Worm (Caenorhabditis elegans) whole organism, mixed stage, embryonic: ENCODE data around the gene hot-6.

Experiments
- bed-3 ChIP-seq: fragments of 200-800 bp; sonication (Bioruptor generic); optimal IDR thresholded peaks from 3 replicates; lab custom pipeline; 2018; ENCODE audit warnings: mild to moderate bottlenecking, missing genetic modification characterization, moderate library complexity, missing compliant biosample characterization
- ceh-39 ChIP-seq: fragments of 150-350 bp; optimal IDR thresholded peaks from 2 replicates; lab custom pipeline; 2014; ENCODE audit warnings: missing biosample characterization, missing genetic modification characterization
- elt-1 ChIP-seq: sonication (generic microtip); optimal IDR thresholded peaks from 2 replicates; lab custom pipeline; 2017; ENCODE audit warnings: missing genetic modification characterization, mild to moderate bottlenecking, missing compliant biosample characterization, antibody characterized with exemption, moderate library complexity, borderline replicate concordance; ENCODE audit not compliant: insufficient read depth
- flh-1 ChIP-seq: fragments of 200-800 bp; sonication (Bioruptor generic); optimal IDR thresholded peaks from 2 replicates; lab custom pipeline; 2018; ENCODE audit warnings: mild to moderate bottlenecking, missing genetic modification characterization, moderate library complexity, missing compliant biosample characterization
- ham-2 ChIP-seq: fragments of 200-800 bp; sonication (Bioruptor generic); optimal IDR thresholded peaks from 2 replicates; lab custom pipeline; 2018; ENCODE audit warnings: mild to moderate bottlenecking, missing genetic modification characterization, missing compliant biosample characterization
- lin-32 ChIP-seq: fragments of 200-800 bp; sonication (Bioruptor generic); optimal IDR thresholded peaks from 2 replicates; lab custom pipeline; 2018; ENCODE audit warnings: mild to moderate bottlenecking, missing genetic modification characterization, missing compliant biosample characterization
- lsy-2 ChIP-seq: fragments of 150-350 bp; optimal IDR thresholded peaks from 2 replicates; lab custom pipeline; 2014; ENCODE audit warnings: missing biosample characterization, missing genetic modification characterization
- mls-2 ChIP-seq: sonication (generic microtip); optimal IDR thresholded peaks from 2 replicates; lab custom pipeline; 2016; ENCODE audit warnings: mild to moderate bottlenecking, missing genetic modification characterization, moderate library complexity, missing compliant biosample characterization
- nhr-12 ChIP-seq: fragments of 150-350 bp; optimal IDR thresholded peaks from 2 replicates; lab custom pipeline; 2014; ENCODE audit warnings: missing biosample characterization, missing genetic modification characterization
- nhr-2 ChIP-seq: fragments of 150-350 bp; optimal IDR thresholded peaks from 2 replicates; lab custom pipeline; 2014; ENCODE audit warnings: missing biosample characterization, missing genetic modification characterization
- nhr-28 ChIP-seq: fragments of 150-350 bp; optimal IDR thresholded peaks from 2 replicates; lab custom pipeline; 2014; ENCODE audit warnings: missing biosample characterization, missing genetic modification characterization
- nhr-76 ChIP-seq: sonication (generic microtip); optimal IDR thresholded peaks from 2 replicates; lab custom pipeline; 2017; ENCODE audit warnings: missing biosample characterization, missing genetic modification characterization
- sptf-1 ChIP-seq: sonication (generic microtip); optimal IDR thresholded peaks from 2 replicates; lab custom pipeline; 2017; ENCODE audit warnings: mild to moderate bottlenecking, missing genetic modification characterization, moderate library complexity, missing compliant biosample characterization
- tbx-8 ChIP-seq: fragments of 200-800 bp; sonication (Bioruptor generic); optimal IDR thresholded peaks from 2 replicates; lab custom pipeline; 2018; ENCODE audit warnings: mild to moderate bottlenecking, missing genetic modification characterization, moderate library complexity, missing compliant biosample characterization
- unc-120 ChIP-seq: sonication (generic microtip); optimal IDR thresholded peaks from 2 replicates; lab custom pipeline; 2017; ENCODE audit warnings: missing genetic modification characterization, missing compliant biosample characterization; ENCODE audit not compliant: poor library complexity, severe bottlenecking
- unc-39 ChIP-seq: fragments of 150-350 bp; optimal IDR thresholded peaks from 2 replicates; lab custom pipeline; 2014; ENCODE audit warnings: missing biosample characterization, missing genetic modification characterization
- ztf-11 ChIP-seq: fragments of 150-350 bp; optimal IDR thresholded peaks from 2 replicates; lab custom pipeline; 2014; ENCODE audit warnings: missing biosample characterization, missing genetic modification characterization

hot-6 gene

ce11 chrV:10981113-10981512 lies 41.6 kb downstream of the hot-6 start, which contains the start of gene fig-1:
Gene fig-1, minus strand, starts transcription at chrV:10981213.
- TF ChIP-seq nhr-28 (tag; lab: Kevin White, UChicago) (no peak), elt-1 (tag; lab: Kevin White, UChicago) (no peak), lin-32 (GFP tag; lab: Kevin White, UChicago) (no peak), tbx-8 (GFP tag; lab: Kevin White, UChicago) (no peak), unc-120 (tag; lab: Kevin White, UChicago) (no peak), ztf-11 (tag; lab: Kevin White, UChicago) (no peak), sptf-1 (tag; lab: Kevin White, UChicago) (no peak), bed-3 (GFP tag; lab: Kevin White, UChicago) (no peak), ceh-39 (no peak), nhr-12 (no peak), unc-39 (no peak)

ce11 chrV:10975091-10975490 lies 47.6 kb downstream of the hot-6 start:
- TF ChIP-seq nhr-12 = no peak
- TF ChIP-seq mls-2 (tag; lab: Kevin White, UChicago) = no peak
- TF ChIP-seq ceh-39 = no peak
- TF ChIP-seq unc-120 (tag; lab: Kevin White, UChicago) = no peak
- TF ChIP-seq nhr-76 (tag; lab: Kevin White, UChicago) = no peak
- TF ChIP-seq ham-2 (GFP tag; lab: Kevin White, UChicago) = no peak
- no peak for TF ChIP-seq flh-1 (GFP tag; lab: Kevin White, UChicago)
- TF ChIP-seq ztf-11 (tag; lab: Kevin White, UChicago) = no peak
- no peak for TF ChIP-seq bed-3 (GFP tag; lab: Kevin White, UChicago)
- TF ChIP-seq tbx-8 (GFP tag; lab: Kevin White, UChicago) = no peak
- no peak for TF ChIP-seq nhr-2 (tag; lab: Kevin White, UChicago)
- no peak for TF ChIP-seq lsy-2 (tag; lab: Kevin White, UChicago)
